Fruit fly (Drosophila melanogaster): ENCODE results near the gene slou.
A peak's percentile ranks its signal among the peaks of the same experiment; 100 is the strongest.

Gene slou

dm6 chr3R:21599642-21600041 is 42.7 kb upstream of the slou start (continued):
- TF ChIP-seq CG3995 (GFP tag; optimal IDR thresholded peaks at IDR 0.05) = peak; percentile 31
- TF ChIP-seq CG14860 (GFP tag; IDR thresholded peaks at IDR 0.05; ENCODE audit: partially characterized antibody) = no peak
- TF ChIP-seq CG12155 (GFP tag; optimal IDR thresholded peaks at IDR 0.05) = no peak
- TF ChIP-seq seq (GFP tag; IDR thresholded peaks at IDR 0.05) = no peak
- TF ChIP-seq CG30020 (tag; optimal IDR thresholded peaks at IDR 0.05) = no peak
- TF ChIP-seq nau (GFP tag; optimal IDR thresholded peaks at IDR 0.05) = peak; percentile 17
- peak; percentile 2 for TF ChIP-seq CG8924 (tag; optimal IDR thresholded peaks at IDR 0.05)
- no peak for TF ChIP-seq trh (GFP tag; optimal IDR thresholded peaks at IDR 0.05)

- peak; percentile 43 for TF ChIP-seq sqz (GFP tag; optimal IDR thresholded peaks at IDR 0.05)
- peak; percentile 35 for TF ChIP-seq CoRest (tag; optimal IDR thresholded peaks at IDR 0.05)
- peak; percentile 12 for TF ChIP-seq abd-A (tag; optimal IDR thresholded peaks at IDR 0.05)
- peak; percentile 77 for TF ChIP-seq pros (GFP tag; optimal IDR thresholded peaks at IDR 0.05)
- peak; percentile 87 for TF ChIP-seq D (optimal IDR thresholded peaks at IDR 0.05)
- peak; percentile 39 for TF ChIP-seq D (GFP tag; optimal IDR thresholded peaks at IDR 0.05)
- TF ChIP-seq nerfin-1 (tag; optimal IDR thresholded peaks at IDR 0.05) = peak; percentile 58
- TF ChIP-seq stwl (tag; optimal IDR thresholded peaks at IDR 0.05) = peak; percentile 26
- peak; percentile 89 for TF ChIP-seq CG10321 (GFP tag; IDR thresholded peaks at IDR 0.05)
- TF ChIP-seq CG2199 (GFP tag; IDR thresholded peaks at IDR 0.05) = peak; percentile 61; the same call in 2 of the 3 replicates
- peak; percentile 42 for TF ChIP-seq sens (GFP tag)
- peak; percentile 26 for TF ChIP-seq CG15479 (GFP tag; optimal IDR thresholded peaks at IDR 0.05)
- no peak for TF ChIP-seq gsb (GFP tag; IDR thresholded peaks at IDR 0.05)
- 0 out of 3 replicates have a peak, but pooled peaks have one; percentile 18 for TF ChIP-seq otp (GFP tag; IDR thresholded peaks at IDR 0.05)
- TF ChIP-seq CG32532 (GFP tag; IDR thresholded peaks at IDR 0.05) = peak; percentile 12; the same call in 1 of the 2 replicates
- peak; percentile 18 for TF ChIP-seq Nf-YC (tag; optimal IDR thresholded peaks at IDR 0.05)
- TF ChIP-seq Eip74EF (GFP tag; optimal IDR thresholded peaks at IDR 0.05) = peak in 1 of 2 experiments; percentile 78
- TF ChIP-seq CG7745 (tag; optimal IDR thresholded peaks at IDR 0.05) = peak; percentile 8
- peak; percentile 49 for TF ChIP-seq CG8478 (optimal IDR thresholded peaks at IDR 0.05)
- no peak for TF ChIP-seq ftz-f1 (GFP tag; optimal IDR thresholded peaks at IDR 0.05)
- peak; percentile 40; the same call in 1 of the 2 replicates for TF ChIP-seq sim (GFP tag; IDR thresholded peaks at IDR 0.05)
- no peak for TF ChIP-seq CG6175 (GFP tag; IDR thresholded peaks at IDR 0.05)
- TF ChIP-seq Abd-B (GFP tag; optimal IDR thresholded peaks at IDR 0.05) = peak; percentile 40
- TF ChIP-seq CG7556 (GFP tag; optimal IDR thresholded peaks at IDR 0.05) = no peak
- no peak for TF ChIP-seq lbe (GFP tag; optimal IDR thresholded peaks at IDR 0.05)
- peak; percentile 6 to 39 for TF ChIP-seq tll (GFP tag; optimal IDR thresholded peaks at IDR 0.05)
- peak; percentile 39 for TF ChIP-seq cg (GFP tag; optimal IDR thresholded peaks at IDR 0.05)
- peak; percentile 12 for TF ChIP-seq CG8924 (tag; optimal IDR thresholded peaks at IDR 0.05)
- peak; percentile 90 for TF ChIP-seq CG1832 (GFP tag; optimal IDR thresholded peaks at IDR 0.05)
- TF ChIP-seq zen (tag; optimal IDR thresholded peaks at IDR 0.05) = peak; percentile 71
- TF ChIP-seq sd (tag; optimal IDR thresholded peaks at IDR 0.05) = peak; percentile 80
- peak; percentile 87 for TF ChIP-seq ewg (GFP tag; optimal IDR thresholded peaks at IDR 0.05)
- peak; percentile 19 for TF ChIP-seq CG3163 (GFP tag; optimal IDR thresholded peaks at IDR 0.05)
- TF ChIP-seq oc (tag; optimal IDR thresholded peaks at IDR 0.05) = peak; percentile 33
- peak; percentile 20 for TF ChIP-seq Kr (GFP tag; optimal IDR thresholded peaks at IDR 0.05)
- TF ChIP-seq Med (GFP tag) = peak; percentile 30
- peak; percentile 56 for TF ChIP-seq CG8290 (GFP tag; optimal IDR thresholded peaks at IDR 0.05)
- peak in 1 of 2 experiments; percentile 93 for TF ChIP-seq CG8290 (tag; optimal IDR thresholded peaks at IDR 0.05)
- TF ChIP-seq Trl (optimal IDR thresholded peaks at IDR 0.05) = peak; percentile 37 to 76
- TF ChIP-seq Trl (GFP tag; optimal IDR thresholded peaks at IDR 0.05) = no peak
- no peak for TF ChIP-seq en (GFP tag; optimal IDR thresholded peaks at IDR 0.05)
- 0 out of 3 replicates have a peak, but pooled peaks have one; percentile 20 for TF ChIP-seq Opbp (GFP tag; IDR thresholded peaks at IDR 0.05; ENCODE audit: partially characterized antibody)
- no peak for TF ChIP-seq dan (GFP tag; IDR thresholded peaks at IDR 0.05)
Observed at dm6 chr3R:21598605-21599004, 41.6 kb upstream of the slou start.

Measured in whole organism, embryonic.